Worm (Caenorhabditis elegans) whole organism, midembryonic: ENCODE data around the gene cdc-48.2.

Experiments used
- cog-1 ChIP-seq: sonication (generic microtip); optimal IDR thresholded peaks from 2 replicates; lab custom pipeline; 2016; ENCODE audit warnings: missing genetic modification characterization, missing compliant biosample characterization
- flt-1 ChIP-seq: fragments of 200-800 bp; sonication (Bioruptor generic); IDR thresholded peaks from 2 replicates; pipeline ENCODE4 v1.3.6; 2022; ENCODE audit warnings: missing genetic modification characterization, missing compliant biosample characterization
- med-1 ChIP-seq: sonication (generic microtip); optimal IDR thresholded peaks from 2 replicates; lab custom pipeline; 2017; ENCODE audit warnings: missing genetic modification characterization, mild to moderate bottlenecking, missing compliant biosample characterization, antibody characterized with exemption, missing genetic modification reagents; ENCODE audit not compliant: insufficient read depth
- ztf-29 ChIP-seq: fragments of 200-800 bp; sonication (Bioruptor generic); IDR thresholded peaks from 2 replicates; pipeline ENCODE4 v1.3.6; 2022; ENCODE audit warnings: missing genetic modification reagents, missing genetic modification characterization, missing compliant biosample characterization

- TF ChIP-seq med-1 (GFP tag; lab: Kevin White, UChicago) (no peak), cog-1 (tag; lab: Kevin White, UChicago) (no peak), ztf-29 (no peak), flt-1 (GFP tag; lab: Robert Waterston, UW) (no peak)
Observed at ce11 chrII:8127290-8127689, 11.0 kb upstream of the cdc-48.2 start.
